Fruit fly (Drosophila melanogaster) whole organism, wandering third instar larva: ENCODE data around the gene CG46465.

Experiments used
- Abd-B ChIP-seq: fragments of >200 bp; optimal IDR thresholded peaks from 2 replicates; lab custom pipeline; 2017; ENCODE audit warnings: missing biosample characterization, missing genetic modification characterization
- CG32264 ChIP-seq: fragments of 200-800 bp; sonication (Bioruptor generic); optimal IDR thresholded peaks from 2 replicates; lab custom pipeline; 2016; ENCODE audit warnings: missing biosample characterization, missing genetic modification characterization
- CG9705 ChIP-seq: fragments of 200-800 bp; sonication (Bioruptor generic); optimal IDR thresholded peaks from 2 replicates; lab custom pipeline; 2018; ENCODE audit warnings: missing biosample characterization, mild to moderate bottlenecking, missing genetic modification characterization
- CrebA ChIP-seq: fragments of 200-800 bp; sonication (Bioruptor generic); optimal IDR thresholded peaks from 2 replicates; lab custom pipeline; 2016; ENCODE audit warnings: missing biosample characterization, mild to moderate bottlenecking, missing genetic modification characterization, borderline replicate concordance
- Dfd ChIP-seq: fragments of >200 bp; optimal IDR thresholded peaks from 2 replicates; lab custom pipeline; 2017; ENCODE audit warnings: missing biosample characterization, missing genetic modification characterization
- Dif ChIP-seq: fragments of 200-275, 200-300 bp; sonication (Bioruptor generic); optimal IDR thresholded peaks from 2 replicates; lab custom pipeline; 2018; ENCODE audit warnings: missing biosample characterization, missing genetic modification characterization; ENCODE audit not compliant: partially characterized antibody
- GATAd ChIP-seq: sonication (Bioruptor generic); optimal IDR thresholded peaks from 2 replicates; lab custom pipeline; 2016; ENCODE audit warnings: missing biosample characterization, missing genetic modification characterization
- HLH106 ChIP-seq: fragments of 200-800 bp; optimal IDR thresholded peaks from 3 replicates; lab custom pipeline; 2019; ENCODE audit warnings: missing biosample characterization, mild to moderate bottlenecking, missing genetic modification characterization, moderate library complexity
- Hnf4 ChIP-seq: fragments of 200-800 bp; sonication (Bioruptor generic); optimal IDR thresholded peaks from 2 replicates; lab custom pipeline; 2016; ENCODE audit warnings: missing biosample characterization, mild to moderate bottlenecking, missing genetic modification characterization
- Hr78 ChIP-seq: fragments of >200 bp; optimal IDR thresholded peaks from 2 replicates; lab custom pipeline; 2017; ENCODE audit warnings: missing biosample characterization, missing genetic modification characterization
- Hr83 ChIP-seq: fragments of 200-300 bp; sonication (Bioruptor generic); optimal IDR thresholded peaks from 2 replicates; lab custom pipeline; 2016; ENCODE audit warnings: missing biosample characterization, mild to moderate bottlenecking, missing genetic modification characterization, moderate library complexity; ENCODE audit not compliant: poor library complexity, severe bottlenecking
- Jra ChIP-seq: sonication (Bioruptor generic); optimal IDR thresholded peaks from 2 replicates; lab custom pipeline; 2016; ENCODE audit warnings: missing biosample characterization, missing genetic modification characterization
- Mio ChIP-seq: sonication (Bioruptor generic); optimal IDR thresholded peaks from 2 replicates; lab custom pipeline; 2016; ENCODE audit warnings: missing biosample characterization, missing genetic modification characterization
- Myc ChIP-seq: fragments of >200 bp; optimal IDR thresholded peaks from 2 replicates; lab custom pipeline; 2017
- N ChIP-seq: fragments of >200 bp; optimal IDR thresholded peaks from 2 replicates; lab custom pipeline; 2018; ENCODE audit warnings: missing biosample characterization, missing external identifiers, missing genetic modification characterization
- OdsH ChIP-seq: fragments of 200-800 bp; sonication (Bioruptor generic); optimal IDR thresholded peaks from 2 replicates; lab custom pipeline; 2016; ENCODE audit warnings: missing biosample characterization, mild to moderate bottlenecking, missing genetic modification characterization
- Rel ChIP-seq, 2 experiments: fragments of 200-800 bp; sonication (Bioruptor generic) in 1 of 2; optimal IDR thresholded peaks; 2 replicates in 1 of 2; 3 replicates in 1 of 2; lab custom pipeline; 2016 to 2019; ENCODE audit warnings: mild to moderate bottlenecking in 2 of 2, missing biosample characterization in 2 of 2, missing genetic modification characterization in 2 of 2, moderate library complexity in 1 of 2
- Sp1 ChIP-seq: fragments of 200-800 bp; sonication (Bioruptor generic); optimal IDR thresholded peaks from 3 replicates; lab custom pipeline; 2019; ENCODE audit warnings: missing biosample characterization, mild to moderate bottlenecking, missing genetic modification characterization, moderate library complexity
- Vsx2 ChIP-seq: fragments of 200-300, 225-300 bp; sonication (Bioruptor generic); optimal IDR thresholded peaks from 2 replicates; lab custom pipeline; 2018; ENCODE audit warnings: missing biosample characterization, missing genetic modification characterization; ENCODE audit not compliant: partially characterized antibody
- br ChIP-seq: fragments of 200-800 bp; sonication (Bioruptor generic); optimal IDR thresholded peaks from 2 replicates; lab custom pipeline; 2016; ENCODE audit warnings: missing biosample characterization, missing genetic modification characterization
- brk ChIP-seq: fragments of 200-800 bp; sonication (Bioruptor generic); optimal IDR thresholded peaks from 2 replicates; lab custom pipeline; 2016; ENCODE audit warnings: missing biosample characterization, mild to moderate bottlenecking, missing genetic modification characterization
- dl ChIP-seq, 2 experiments: fragments of 175-275, 200-275 bp in 1 of 2; fragments of 200-275 bp in 1 of 2; sonication (Bioruptor generic); optimal IDR thresholded peaks; lab custom pipeline; 2018; ENCODE audit warnings: mild to moderate bottlenecking in 2 of 2, missing biosample characterization in 2 of 2, missing genetic modification characterization in 2 of 2, moderate library complexity in 2 of 2; ENCODE audit not compliant: partially characterized antibody in 2 of 2, insufficient read depth in 1 of 2
- dmrt93B ChIP-seq: fragments of 200-800 bp; sonication (Bioruptor generic); optimal IDR thresholded peaks from 2 replicates; lab custom pipeline; 2018; ENCODE audit warnings: missing biosample characterization, mild to moderate bottlenecking, missing genetic modification characterization
- dsf ChIP-seq: sonication (Bioruptor generic); optimal IDR thresholded peaks from 2 replicates; lab custom pipeline; 2016; ENCODE audit warnings: missing biosample characterization, missing genetic modification characterization, borderline replicate concordance
- ey ChIP-seq: fragments of 200-800 bp; sonication (Bioruptor generic); optimal IDR thresholded peaks from 2 replicates; lab custom pipeline; 2016; ENCODE audit warnings: missing biosample characterization, missing genetic modification characterization
- foxo ChIP-seq, 2 experiments: fragments of 200-800 bp; sonication (Bioruptor generic); optimal IDR thresholded peaks; 2 replicates in 1 of 2; 3 replicates in 1 of 2; lab custom pipeline; 2016 to 2017; ENCODE audit warnings: missing biosample characterization in 2 of 2, missing genetic modification characterization in 2 of 2
- fru ChIP-seq: fragments of 200-800 bp; sonication (Bioruptor generic); optimal IDR thresholded peaks from 3 replicates; lab custom pipeline; 2016; ENCODE audit warnings: missing biosample characterization, mild to moderate bottlenecking, missing genetic modification characterization
- h ChIP-seq: fragments of 200-800 bp; sonication (Bioruptor generic); optimal IDR thresholded peaks from 3 replicates; lab custom pipeline; 2016; ENCODE audit warnings: missing biosample characterization, mild to moderate bottlenecking, missing genetic modification characterization
- jim ChIP-seq: fragments of 175-275, 200-325 bp; sonication (Bioruptor generic); optimal IDR thresholded peaks from 2 replicates; lab custom pipeline; 2016; ENCODE audit warnings: missing biosample characterization, mild to moderate bottlenecking, missing genetic modification characterization
- lola ChIP-seq: fragments of >200 bp; optimal IDR thresholded peaks from 2 replicates; lab custom pipeline; 2017; ENCODE audit warnings: missing biosample characterization, missing genetic modification characterization
- pan ChIP-seq: fragments of >200 bp; optimal IDR thresholded peaks from 2 replicates; lab custom pipeline; 2017
- psq ChIP-seq: fragments of 200-800 bp; sonication (Bioruptor generic); optimal IDR thresholded peaks from 3 replicates; lab custom pipeline; 2017; ENCODE audit warnings: missing biosample characterization, mild to moderate bottlenecking, missing genetic modification characterization, moderate library complexity
- rgr ChIP-seq: fragments of 200-800 bp; sonication (Bioruptor generic); optimal IDR thresholded peaks from 3 replicates; lab custom pipeline; 2016; ENCODE audit warnings: missing biosample characterization, mild to moderate bottlenecking, missing genetic modification characterization
- sage ChIP-seq: fragments of 200-800 bp; sonication (Bioruptor generic); optimal IDR thresholded peaks from 2 replicates; lab custom pipeline; 2016; ENCODE audit warnings: missing biosample characterization, mild to moderate bottlenecking, missing genetic modification characterization
- sv ChIP-seq: fragments of 200-800 bp; sonication (Bioruptor generic); optimal IDR thresholded peaks from 3 replicates; lab custom pipeline; 2016; ENCODE audit warnings: missing biosample characterization, missing genetic modification characterization
- tai ChIP-seq: sonication (Bioruptor generic); optimal IDR thresholded peaks from 2 replicates; lab custom pipeline; 2016; ENCODE audit warnings: missing biosample characterization, missing genetic modification characterization
- usp ChIP-seq: fragments of >200 bp; optimal IDR thresholded peaks from 2 replicates; lab custom pipeline; 2017; ENCODE audit warnings: missing biosample characterization, missing genetic modification characterization
- woc ChIP-seq: sonication (Bioruptor generic); optimal IDR thresholded peaks from 2 replicates; lab custom pipeline; 2016; ENCODE audit warnings: missing biosample characterization, mild to moderate bottlenecking, missing genetic modification characterization

The CG46465 gene

DNA sequence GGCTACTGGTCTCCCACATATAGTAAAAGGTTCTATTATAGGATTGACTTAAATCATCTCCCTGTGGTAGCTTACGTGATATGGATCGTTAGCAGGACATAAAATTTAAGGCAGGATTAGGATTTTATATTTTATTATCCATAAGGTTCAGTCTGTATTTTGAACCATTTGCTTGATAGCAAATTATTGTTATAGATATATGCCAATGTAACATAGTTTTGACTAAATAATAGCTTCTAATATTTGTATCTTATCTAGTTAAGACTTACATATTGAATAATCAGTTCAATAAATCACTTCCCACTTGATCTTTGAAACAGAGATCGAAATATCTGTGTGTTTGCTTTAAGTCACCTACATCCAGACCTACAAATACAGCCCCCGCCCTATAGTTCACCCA is 18.3 kb downstream of the CG46465 start, which contains the start of gene robl37BC:
TSS of gene robl37BC (plus strand) at position 301 of the 400 bp plus-strand sequence.
- no peak for TF ChIP-seq rgr (GFP tag; lab: Kevin White, UChicago)
- TF ChIP-seq woc (GFP tag; lab: Kevin White, UChicago), result no peak
- no peak for TF ChIP-seq usp (GFP tag; lab: Kevin White, UChicago)
- no peak for TF ChIP-seq lola (GFP tag; lab: Kevin White, UChicago)
- no peak for TF ChIP-seq OdsH (GFP tag; lab: Kevin White, UChicago)
- TF ChIP-seq h (GFP tag; lab: Kevin White, UChicago), result no peak
- no peak for TF ChIP-seq Dif (GFP tag; lab: Kevin White, UChicago)
- no peak for TF ChIP-seq CG32264 (GFP tag; lab: Kevin White, UChicago)
- no peak for TF ChIP-seq dsf (GFP tag; lab: Kevin White, UChicago)
- no peak for TF ChIP-seq Sp1 (GFP tag; lab: Kevin White, UChicago)
- TF ChIP-seq psq (GFP tag; lab: Kevin White, UChicago), result no peak
- no peak for TF ChIP-seq Vsx2 (GFP tag; lab: Kevin White, UChicago)
- no peak for TF ChIP-seq Abd-B (GFP tag; lab: Kevin White, UChicago)
- no peak for TF ChIP-seq Jra (GFP tag; lab: Kevin White, UChicago)
- TF ChIP-seq brk, result no peak
- no peak for TF ChIP-seq N (GFP tag; lab: Kevin White, UChicago)
- TF ChIP-seq Hr78 (GFP tag; lab: Kevin White, UChicago), result no peak

DNA sequence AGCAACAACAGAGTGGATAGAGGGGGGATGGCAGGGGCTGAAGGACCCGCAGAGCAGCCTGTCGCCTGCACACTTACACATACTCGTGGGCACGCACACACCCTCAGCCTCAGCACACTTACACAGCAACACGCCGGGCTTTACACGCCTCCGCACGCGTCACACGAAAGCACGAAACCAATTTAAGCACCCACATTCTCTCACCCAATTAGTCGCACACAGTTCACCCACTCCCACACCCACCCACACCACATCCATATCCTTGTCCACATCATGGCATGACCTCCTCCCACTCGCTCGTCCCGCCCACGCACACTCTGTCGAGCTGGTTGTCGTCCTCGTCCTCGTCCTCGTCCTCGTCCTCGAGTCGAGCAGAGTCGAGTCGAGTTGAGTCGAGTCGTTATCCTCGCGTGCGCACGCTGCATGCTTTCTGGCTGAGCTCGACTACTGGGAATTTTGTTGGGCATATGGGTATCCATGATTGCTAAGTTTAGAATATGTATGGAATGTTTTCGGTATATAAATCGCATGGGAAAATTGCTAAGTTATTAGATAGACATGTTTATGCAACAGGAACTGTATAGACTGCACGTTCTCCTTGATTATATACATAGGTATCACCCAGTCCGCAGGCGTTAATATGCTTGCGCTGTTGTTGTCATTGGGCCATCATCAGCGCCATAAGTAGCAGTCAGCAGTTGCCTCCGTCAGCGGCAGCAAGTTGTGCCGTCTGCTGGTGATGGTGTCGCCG is 19.8 kb downstream of the CG46465 start:
- TF ChIP-seq psq (GFP tag; lab: Kevin White, UChicago) (peak; percentile 48), N (GFP tag; lab: Kevin White, UChicago) (no peak), foxo (GFP tag; optimal IDR thresholded peaks at IDR 0.05; lab: Kevin White, UChicago) (peak in 1 of 2 experiments; percentile 77), br (GFP tag; lab: Kevin White, UChicago) (peak; percentile 76), rgr (GFP tag; lab: Kevin White, UChicago) (peak; percentile 73), CG32264 (GFP tag; lab: Kevin White, UChicago) (no peak), sage (GFP tag; lab: Kevin White, UChicago) (no peak), Abd-B (GFP tag; lab: Kevin White, UChicago) (no peak), lola (GFP tag; lab: Kevin White, UChicago) (no peak), dmrt93B (GFP tag; lab: Kevin White, UChicago) (peak; percentile 52), woc (GFP tag; lab: Kevin White, UChicago) (peak; percentile 68), pan (lab: Kevin White, UChicago) (no peak), tai (no peak), ey (GFP tag; lab: Kevin White, UChicago) (peak; percentile 81), sv (GFP tag; lab: Kevin White, UChicago) (peak; percentile 66), GATAd (GFP tag; lab: Kevin White, UChicago) (no peak), HLH106 (tag; lab: Kevin White, UChicago) (peak; percentile 74), Hr83 (GFP tag; lab: Kevin White, UChicago) (no peak), Jra (GFP tag; lab: Kevin White, UChicago) (peak; percentile 29), Mio (GFP tag; lab: Kevin White, UChicago) (no peak), Sp1 (GFP tag; lab: Kevin White, UChicago) (peak; percentile 75), Vsx2 (GFP tag; lab: Kevin White, UChicago) (no peak), usp (GFP tag; lab: Kevin White, UChicago) (no peak), Hr78 (GFP tag; lab: Kevin White, UChicago) (no peak), Dfd (GFP tag; lab: Kevin White, UChicago) (no peak), dl (GFP tag; optimal IDR thresholded peaks at IDR 0.05; lab: Kevin White, UChicago; ENCODE audit: insufficient read depth in 1 of 2, partially characterized antibody in 2 of 2) (no peak), Dif (GFP tag; lab: Kevin White, UChicago) (no peak), CG9705 (no peak), Hnf4 (peak; percentile 43), dsf (GFP tag; lab: Kevin White, UChicago) (no peak), h (GFP tag; lab: Kevin White, UChicago) (peak; percentile 80), OdsH (GFP tag; lab: Kevin White, UChicago) (peak; percentile 61), CrebA (GFP tag; lab: Kevin White, UChicago) (no peak), Myc (lab: Kevin White, UChicago) (no peak), jim (GFP tag; lab: Kevin White, UChicago) (no peak), brk (peak; percentile 25), Rel (GFP tag; optimal IDR thresholded peaks at IDR 0.05; lab: Kevin White, UChicago) (no peak), Rel (tag; optimal IDR thresholded peaks at IDR 0.05; lab: Kevin White, UChicago) (no peak), fru (GFP tag; lab: Kevin White, UChicago) (peak; percentile 84)
